In genomic region chrIV:9530768-9531167, ce11 we compare ENCODE assay signal across 4 worm cellular contexts.
TF ChIP-seq lines count a peak whose summit lies in the region.

No protein-coding gene starts in this region.

TF ChIP-seq in whole organism, L1 larva, 84 proteins besides CTCF, POLR2A, EP300 and RAD21:
- TF ChIP-seq snu-23 (GFP tag; optimal IDR thresholded peaks at IDR 0.05; lab: Kevin White, UChicago), result peak; percentile 9
- TF ChIP-seq isw-1 (GFP tag; IDR thresholded peaks at IDR 0.05; lab: Robert Waterston, UW), result no peak
- TF ChIP-seq F16B12.6 (tag; optimal IDR thresholded peaks at IDR 0.05; lab: Kevin White, UChicago), result no peak
- peak; percentile 15 for TF ChIP-seq nhr-71 (tag; optimal IDR thresholded peaks at IDR 0.05; lab: Kevin White, UChicago)
- no peak for TF ChIP-seq ztf-11 (tag; optimal IDR thresholded peaks at IDR 0.05; lab: Kevin White, UChicago)
- TF ChIP-seq pax-3 (tag; optimal IDR thresholded peaks at IDR 0.05; lab: Kevin White, UChicago), result no peak
- TF ChIP-seq Y116A8C.19 (tag; optimal IDR thresholded peaks at IDR 0.05; lab: Kevin White, UChicago; ENCODE audit: borderline replicate concordance), result no peak
- TF ChIP-seq nhr-90 (tag; optimal IDR thresholded peaks at IDR 0.05; lab: Kevin White, UChicago; ENCODE audit: poor library complexity), result peak; percentile 34
- no peak for TF ChIP-seq sptf-1 (tag; optimal IDR thresholded peaks at IDR 0.05; lab: Kevin White, UChicago)
- TF ChIP-seq unc-98 (GFP tag; IDR thresholded peaks at IDR 0.05; lab: Robert Waterston, UW), result no peak
- TF ChIP-seq pag-3 (tag; optimal IDR thresholded peaks at IDR 0.05; lab: Kevin White, UChicago; ENCODE audit: borderline replicate concordance, insufficient read depth), result no peak
- no peak for TF ChIP-seq pqm-1 (tag; optimal IDR thresholded peaks at IDR 0.05; lab: Kevin White, UChicago)
- TF ChIP-seq fos-1 (tag; optimal IDR thresholded peaks at IDR 0.05; lab: Kevin White, UChicago), result no peak
- TF ChIP-seq ets-5 (GFP tag; IDR thresholded peaks at IDR 0.05; lab: Robert Waterston, UW), result no peak

TF ChIP-seq in whole organism, L3 larva, 47 proteins besides CTCF, POLR2A, EP300 and RAD21:
- TF ChIP-seq ama-1 (optimal IDR thresholded peaks at IDR 0.05; lab: Kevin White, UChicago) (peak; percentile 45), nhr-76 (tag; optimal IDR thresholded peaks at IDR 0.05; lab: Kevin White, UChicago) (no peak), unc-39 (tag; optimal IDR thresholded peaks at IDR 0.05; lab: Kevin White, UChicago) (no peak), pha-4 (tag; optimal IDR thresholded peaks at IDR 0.05; lab: Kevin White, UChicago) (no peak), fkh-10 (GFP tag; optimal IDR thresholded peaks at IDR 0.05; lab: Kevin White, UChicago) (no peak), sea-2 (GFP tag; optimal IDR thresholded peaks at IDR 0.05; lab: Kevin White, UChicago) (no peak), ztf-11 (tag; optimal IDR thresholded peaks at IDR 0.05; lab: Kevin White, UChicago) (no peak), nfya-1 (tag; optimal IDR thresholded peaks at IDR 0.05; lab: Kevin White, UChicago; ENCODE audit: insufficient read depth) (no peak), lsy-12 (tag; optimal IDR thresholded peaks at IDR 0.05; lab: Kevin White, UChicago) (peak; percentile 44), R02D3.7 (tag; optimal IDR thresholded peaks at IDR 0.05; lab: Kevin White, UChicago) (no peak), zag-1 (tag; optimal IDR thresholded peaks at IDR 0.05; lab: Kevin White, UChicago) (no peak), fos-1 (tag; optimal IDR thresholded peaks at IDR 0.05; lab: Kevin White, UChicago) (no peak), nhr-28 (tag; optimal IDR thresholded peaks at IDR 0.05; lab: Kevin White, UChicago) (no peak), nhr-23 (tag; optimal IDR thresholded peaks at IDR 0.05; lab: Kevin White, UChicago) (peak; percentile 8), nhr-43 (tag; optimal IDR thresholded peaks at IDR 0.05; lab: Kevin White, UChicago; ENCODE audit: poor library complexity, severe bottlenecking) (peak; percentile 7), elt-3 (tag; optimal IDR thresholded peaks at IDR 0.05; lab: Kevin White, UChicago) (no peak), nhr-25 (tag; optimal IDR thresholded peaks at IDR 0.05; lab: Kevin White, UChicago) (peak; percentile 39), skn-1 (tag; optimal IDR thresholded peaks at IDR 0.05; lab: Kevin White, UChicago) (no peak)

TF ChIP-seq in whole organism, L4 larva, 104 proteins besides CTCF, POLR2A, EP300 and RAD21:
- TF ChIP-seq unc-39 (tag; optimal IDR thresholded peaks at IDR 0.05; lab: Kevin White, UChicago), result no peak
- TF ChIP-seq T26A8.4 (GFP tag; IDR thresholded peaks at IDR 0.05; lab: Robert Waterston, UW), result peak; percentile 26; the same call in 1 of the 2 replicates
- no peak for TF ChIP-seq tra-1 (GFP tag; IDR thresholded peaks at IDR 0.05; lab: Robert Waterston, UW)
- 0 out of 2 replicates have a peak, but pooled peaks have one; percentile 14 for TF ChIP-seq lim-7 (GFP tag; IDR thresholded peaks at IDR 0.05; lab: Robert Waterston, UW)
- TF ChIP-seq ama-1 (optimal IDR thresholded peaks at IDR 0.05; lab: Kevin White, UChicago), result peak; percentile 20
- peak in 1 of 2 experiments; percentile 39 for TF ChIP-seq unc-62 (GFP tag; optimal IDR thresholded peaks at IDR 0.05 in 1 of 2; lab: Kevin White, UChicago)
- TF ChIP-seq unc-62 (tag; optimal IDR thresholded peaks at IDR 0.05; lab: Kevin White, UChicago), result no peak
- TF ChIP-seq attf-4 (tag; optimal IDR thresholded peaks at IDR 0.05; lab: Kevin White, UChicago), result no peak
- TF ChIP-seq spr-3 (GFP tag; optimal IDR thresholded peaks at IDR 0.05; lab: Kevin White, UChicago), result peak; percentile 55
- no peak for TF ChIP-seq nhr-76 (tag; optimal IDR thresholded peaks at IDR 0.05; lab: Kevin White, UChicago)
- TF ChIP-seq nhr-25 (tag; optimal IDR thresholded peaks at IDR 0.05; lab: Kevin White, UChicago; ENCODE audit: borderline replicate concordance, insufficient read depth), result peak; percentile 36
- peak; percentile 97 for TF ChIP-seq aha-1 (tag; lab: Kevin White, UChicago)
- TF ChIP-seq skn-1 (tag; optimal IDR thresholded peaks at IDR 0.05; lab: Kevin White, UChicago), result no peak
- TF ChIP-seq mep-1 (tag; optimal IDR thresholded peaks at IDR 0.05; lab: Kevin White, UChicago), result peak; percentile 35
- no peak for TF ChIP-seq lin-13 (GFP tag; optimal IDR thresholded peaks at IDR 0.05; lab: Kevin White, UChicago)
- TF ChIP-seq aly-2 (tag; optimal IDR thresholded peaks at IDR 0.05; lab: Kevin White, UChicago), result no peak
- TF ChIP-seq dpl-1 (GFP tag; optimal IDR thresholded peaks at IDR 0.05; lab: Kevin White, UChicago), result no peak
TF ChIP-seq in whole organism, L4 larva: peak in this region for 8.

TF ChIP-seq in whole organism, young adult, 124 proteins besides CTCF, POLR2A, EP300 and RAD21:
- TF ChIP-seq ztf-26 (tag; optimal IDR thresholded peaks at IDR 0.05; lab: Kevin White, UChicago) (peak; percentile 6), gei-17 (GFP tag; optimal IDR thresholded peaks at IDR 0.05; lab: Kevin White, UChicago) (peak; percentile 6), repo-1 (tag; optimal IDR thresholded peaks at IDR 0.05; lab: Kevin White, UChicago) (peak; percentile 3), ceh-27 (GFP tag; optimal IDR thresholded peaks at IDR 0.05; lab: Kevin White, UChicago) (no peak)
